Fruit fly (Drosophila melanogaster) whole organism, embryonic: ENCODE results near the gene CG11999.

Experiments
- Bteb2 ChIP-seq: fragments of 200-800 bp; sonication (Bioruptor generic); optimal IDR thresholded peaks from 2 replicates; lab custom pipeline; 2016; ENCODE audit warnings: missing biosample characterization, missing genetic modification characterization
- C15 ChIP-seq: fragments of 200-800 bp; sonication (Bioruptor generic); IDR thresholded peaks from 3 replicates; pipeline ENCODE4 v1.3.6; 2022; ENCODE audit warnings: missing biosample characterization, missing genetic modification characterization
- CG10147 ChIP-seq: fragments of 200-800 bp; sonication (Bioruptor generic); optimal IDR thresholded peaks from 2 replicates; lab custom pipeline; 2019; ENCODE audit warnings: missing biosample characterization, mild to moderate bottlenecking, missing genetic modification characterization, moderate library complexity
- CG10267 ChIP-seq: fragments of 200-800 bp; sonication (Bioruptor generic); optimal IDR thresholded peaks from 2 replicates; lab custom pipeline; 2018; ENCODE audit warnings: missing biosample characterization, mild to moderate bottlenecking, missing genetic modification characterization, moderate library complexity
- CG10366 ChIP-seq: fragments of 200-800 bp; sonication (Bioruptor generic); IDR thresholded peaks from 2 replicates; pipeline ENCODE4 v1.3.6; 2022; ENCODE audit warnings: missing biosample characterization, missing genetic modification characterization
- CG10462 ChIP-seq: fragments of 200-800 bp; sonication (Bioruptor generic); optimal IDR thresholded peaks from 2 replicates; lab custom pipeline; 2016; ENCODE audit warnings: missing biosample characterization, missing genetic modification characterization
- CG10979 ChIP-seq: fragments of 200-800 bp; sonication (Bioruptor generic); optimal IDR thresholded peaks from 2 replicates; lab custom pipeline; 2018; ENCODE audit warnings: missing biosample characterization, mild to moderate bottlenecking, missing genetic modification characterization, moderate library complexity
- CG12744 ChIP-seq: fragments of 200-800 bp; sonication (Bioruptor generic); optimal IDR thresholded peaks from 2 replicates; lab custom pipeline; 2016; ENCODE audit warnings: missing biosample characterization, missing genetic modification characterization
- CG17359 ChIP-seq: fragments of 200-800 bp; sonication (Bioruptor generic); optimal IDR thresholded peaks from 3 replicates; lab custom pipeline; 2018; ENCODE audit warnings: missing biosample characterization, mild to moderate bottlenecking, missing genetic modification characterization, moderate library complexity
- CG17912 ChIP-seq: fragments of 200-800 bp; sonication (Bioruptor generic); optimal IDR thresholded peaks from 2 replicates; lab custom pipeline; 2018; ENCODE audit warnings: missing biosample characterization, mild to moderate bottlenecking, missing genetic modification characterization
- CG2120 ChIP-seq: fragments of 200-800 bp; sonication (Bioruptor generic); optimal IDR thresholded peaks from 3 replicates; lab custom pipeline; 2016; ENCODE audit warnings: missing biosample characterization, missing genetic modification characterization
- CG2199 ChIP-seq: fragments of 200-800 bp; sonication (Bioruptor generic); IDR thresholded peaks from 3 replicates; pipeline ENCODE4 v1.3.6; 2022; ENCODE audit warnings: missing biosample characterization, missing genetic modification characterization
- CG2712 ChIP-seq: fragments of 200-800 bp; optimal IDR thresholded peaks from 3 replicates; lab custom pipeline; 2019; ENCODE audit warnings: missing biosample characterization, mild to moderate bottlenecking, missing genetic modification characterization, moderate library complexity
- CG3163 ChIP-seq: fragments of 200-800 bp; sonication (Bioruptor generic); optimal IDR thresholded peaks from 3 replicates; lab custom pipeline; 2016; ENCODE audit warnings: missing biosample characterization, missing genetic modification characterization
- CG3407 ChIP-seq: fragments of 200-800 bp; sonication (Bioruptor generic); optimal IDR thresholded peaks from 2 replicates; lab custom pipeline; 2018; ENCODE audit warnings: missing biosample characterization, mild to moderate bottlenecking, missing genetic modification characterization
- CG4424 ChIP-seq: fragments of 200-800 bp; sonication (Bioruptor generic); optimal IDR thresholded peaks from 3 replicates; lab custom pipeline; 2016; ENCODE audit warnings: missing biosample characterization, missing genetic modification characterization
- CG4617 ChIP-seq: fragments of 200-800 bp; sonication (Bioruptor generic); optimal IDR thresholded peaks from 3 replicates; lab custom pipeline; 2016; ENCODE audit warnings: missing biosample characterization, missing genetic modification characterization, borderline replicate concordance
- CG7928 ChIP-seq: fragments of 200-800 bp; sonication (Bioruptor generic); optimal IDR thresholded peaks from 2 replicates; lab custom pipeline; 2017; ENCODE audit warnings: missing biosample characterization, mild to moderate bottlenecking, missing genetic modification characterization
- CG8359 ChIP-seq: fragments of 200-800 bp; sonication (Bioruptor generic); optimal IDR thresholded peaks from 2 replicates; lab custom pipeline; 2017; ENCODE audit warnings: missing biosample characterization, mild to moderate bottlenecking, missing genetic modification characterization, borderline replicate concordance
- CG9215 ChIP-seq: fragments of 200-800 bp; sonication (Bioruptor generic); IDR thresholded peaks from 2 replicates; pipeline ENCODE4 v1.3.6; 2022; ENCODE audit warnings: missing biosample characterization, missing genetic modification characterization
- D19B ChIP-seq: fragments of 200-800 bp; sonication (Bioruptor generic); optimal IDR thresholded peaks from 2 replicates; lab custom pipeline; 2017; ENCODE audit warnings: missing biosample characterization, mild to moderate bottlenecking, missing genetic modification characterization
- HmgD ChIP-seq: fragments of 200-800 bp; sonication (Bioruptor generic); optimal IDR thresholded peaks from 3 replicates; lab custom pipeline; 2016; ENCODE audit warnings: missing biosample characterization, missing genetic modification characterization
- Hmx ChIP-seq: fragments of 200-800 bp; sonication (Bioruptor generic); optimal IDR thresholded peaks from 2 replicates; lab custom pipeline; 2016; ENCODE audit warnings: missing biosample characterization, missing genetic modification characterization
- Oli ChIP-seq: fragments of 200-800 bp; sonication (Bioruptor generic); optimal IDR thresholded peaks from 2 replicates; lab custom pipeline; 2018; ENCODE audit warnings: missing biosample characterization, mild to moderate bottlenecking, missing genetic modification characterization, moderate library complexity
- Optix ChIP-seq: fragments of 200-800 bp; sonication (Bioruptor generic); IDR thresholded peaks from 3 replicates; pipeline ENCODE4 v1.3.6; 2022; ENCODE audit warnings: missing biosample characterization, missing genetic modification characterization
- PHDP ChIP-seq: fragments of 200-800 bp; sonication (Bioruptor generic); optimal IDR thresholded peaks from 3 replicates; lab custom pipeline; 2018; ENCODE audit warnings: missing biosample characterization, mild to moderate bottlenecking, missing genetic modification characterization, moderate library complexity
- Ravus ChIP-seq: fragments of 200-800 bp; sonication (Bioruptor generic); IDR thresholded peaks from 2 replicates; pipeline ENCODE4 v1.3.6; 2022; ENCODE audit warnings: missing biosample characterization, missing genetic modification characterization
- ab ChIP-seq: fragments of 200-800 bp; sonication (Bioruptor generic); optimal IDR thresholded peaks from 2 replicates; lab custom pipeline; 2016; ENCODE audit warnings: missing biosample characterization, missing genetic modification characterization
- ap ChIP-seq: fragments of 200-800 bp; sonication (Bioruptor generic); IDR thresholded peaks from 2 replicates; pipeline ENCODE4 v1.3.6; 2022; ENCODE audit warnings: missing biosample characterization, missing genetic modification characterization
- bsh ChIP-seq, 2 experiments: fragments of 200-800 bp; sonication (Bioruptor generic); optimal IDR thresholded peaks; 2 replicates each; lab custom pipeline; 2017 to 2018; ENCODE audit warnings: mild to moderate bottlenecking in 2 of 2, missing biosample characterization in 2 of 2, missing genetic modification characterization in 2 of 2, moderate library complexity in 1 of 2
- dimm ChIP-seq: fragments of 200-800 bp; sonication (Bioruptor generic); IDR thresholded peaks from 2 replicates; pipeline ENCODE4 v1.3.6; 2022; ENCODE audit warnings: missing biosample characterization, missing genetic modification characterization
- dysf ChIP-seq: fragments of 200-800 bp; sonication (Bioruptor generic); IDR thresholded peaks from 3 replicates; pipeline ENCODE4 v1.3.6; 2022; ENCODE audit warnings: missing biosample characterization, missing genetic modification characterization
- gce ChIP-seq: fragments of 200-800 bp; sonication (Bioruptor generic); IDR thresholded peaks from 3 replicates; pipeline ENCODE4 v1.3.6; 2022; ENCODE audit warnings: missing biosample characterization, missing genetic modification characterization
- gem ChIP-seq: fragments of 200-800 bp; sonication (Bioruptor generic); optimal IDR thresholded peaks from 2 replicates; lab custom pipeline; 2019; ENCODE audit warnings: missing biosample characterization, mild to moderate bottlenecking, missing genetic modification characterization, moderate library complexity
- gsb-n ChIP-seq: fragments of 200-800 bp; sonication (Bioruptor generic); optimal IDR thresholded peaks from 3 replicates; lab custom pipeline; 2018; ENCODE audit warnings: missing biosample characterization, mild to moderate bottlenecking, missing genetic modification characterization
- insv ChIP-seq, 2 experiments: fragments of 200-800 bp; sonication (Bioruptor generic); optimal IDR thresholded peaks; 3 replicates each; lab custom pipeline; 2016 to 2018; ENCODE audit warnings: missing biosample characterization in 2 of 2, missing genetic modification characterization in 2 of 2
- inv ChIP-seq: fragments of 200-800 bp; sonication (Bioruptor generic); IDR thresholded peaks from 2 replicates; pipeline ENCODE4 v1.3.6; 2022; ENCODE audit warnings: missing biosample characterization, missing genetic modification characterization; ENCODE audit not compliant: partially characterized antibody
- jigr1 ChIP-seq: fragments of 200-800 bp; sonication (Bioruptor generic); IDR thresholded peaks from 3 replicates; pipeline ENCODE4 v1.3.6; 2022; ENCODE audit warnings: missing biosample characterization, missing genetic modification characterization
- nmo ChIP-seq: fragments of 200-800 bp; sonication (Bioruptor generic); optimal IDR thresholded peaks from 2 replicates; lab custom pipeline; 2018; ENCODE audit warnings: missing biosample characterization, mild to moderate bottlenecking, missing genetic modification characterization, moderate library complexity
- pnt ChIP-seq: fragments of 200-800 bp; sonication (Bioruptor generic); optimal IDR thresholded peaks from 3 replicates; lab custom pipeline; 2016; ENCODE audit warnings: missing biosample characterization, missing genetic modification characterization
- scrt ChIP-seq: fragments of 200-800 bp; sonication (Bioruptor generic); optimal IDR thresholded peaks from 2 replicates; lab custom pipeline; 2018; ENCODE audit warnings: missing biosample characterization, mild to moderate bottlenecking, missing genetic modification characterization, moderate library complexity
- sima ChIP-seq: fragments of 200-800 bp; sonication (Bioruptor generic); optimal IDR thresholded peaks from 2 replicates; lab custom pipeline; 2016; ENCODE audit warnings: missing biosample characterization, missing genetic modification characterization
- stwl ChIP-seq: fragments of 200-800 bp; sonication (Bioruptor generic); optimal IDR thresholded peaks from 3 replicates; lab custom pipeline; 2018; ENCODE audit warnings: missing biosample characterization, mild to moderate bottlenecking, missing genetic modification characterization, moderate library complexity
- trh ChIP-seq: fragments of 200-800 bp; sonication (Bioruptor generic); optimal IDR thresholded peaks from 2 replicates; lab custom pipeline; 2016; ENCODE audit warnings: missing biosample characterization, missing genetic modification characterization
- ttk ChIP-seq: fragments of 200-800 bp; sonication (Bioruptor generic); IDR thresholded peaks from 2 replicates; pipeline ENCODE4 v2.1.2; 2022; ENCODE audit warnings: missing biosample characterization, missing genetic modification characterization
- vfl ChIP-seq: fragments of 200-800 bp; sonication (Bioruptor generic); optimal IDR thresholded peaks from 2 replicates; lab custom pipeline; 2016; ENCODE audit warnings: missing biosample characterization, missing genetic modification characterization
- wdn ChIP-seq: fragments of 200-800 bp; sonication (Bioruptor generic); IDR thresholded peaks from 2 replicates; pipeline ENCODE4 v1.3.6; 2022; ENCODE audit warnings: missing biosample characterization, missing genetic modification characterization
- wek ChIP-seq: fragments of 200-800 bp; sonication (Bioruptor generic); optimal IDR thresholded peaks from 3 replicates; lab custom pipeline; 2018; ENCODE audit warnings: missing biosample characterization, mild to moderate bottlenecking, missing genetic modification characterization, moderate library complexity
- wor ChIP-seq: fragments of 200-800 bp; sonication (Bioruptor generic); IDR thresholded peaks from 2 replicates; pipeline ENCODE4 v1.3.6; 2022; ENCODE audit warnings: missing biosample characterization, missing genetic modification characterization

CG11999 gene

dm6 chr3R:5361681-5362319 lies 7.3 kb upstream of the CG11999 start (continued):
- TF ChIP-seq bsh (GFP tag; optimal IDR thresholded peaks at IDR 0.05; lab: Kevin White, UChicago) (peak; percentile 87 to 90), gce (GFP tag; lab: Robert Waterston, UW) (peak; percentile 81; the same call in 2 of the 3 replicates), ap (GFP tag; lab: Robert Waterston, UW) (peak; percentile 80), CG12744 (GFP tag; lab: Kevin White, UChicago) (peak; percentile 61), CG10267 (tag; lab: Kevin White, UChicago) (peak; percentile 66), CG17912 (GFP tag; lab: Kevin White, UChicago) (no peak), wdn (GFP tag; lab: Robert Waterston, UW) (peak; percentile 72), sima (GFP tag; lab: Kevin White, UChicago) (peak; percentile 30), scrt (GFP tag; lab: Kevin White, UChicago) (no peak), CG10979 (tag; lab: Kevin White, UChicago) (peak; percentile 77), nmo (GFP tag; lab: Kevin White, UChicago) (peak; percentile 81), wek (peak; percentile 28), inv (GFP tag; lab: Robert Waterston, UW) (no peak), dysf (peak; percentile 91), PHDP (tag; lab: Kevin White, UChicago) (peak; percentile 79), CG3163 (GFP tag; lab: Kevin White, UChicago) (peak; percentile 73), Hmx (GFP tag; lab: Kevin White, UChicago) (no peak), CG2199 (GFP tag; lab: Robert Waterston, UW) (0 out of 3 replicates have a peak, but pooled peaks have one; percentile 60), trh (GFP tag; lab: Kevin White, UChicago) (no peak), HmgD (peak; percentile 25), CG17359 (tag; lab: Kevin White, UChicago) (peak; percentile 90), D19B (GFP tag; lab: Kevin White, UChicago) (peak; percentile 57), C15 (GFP tag; lab: Robert Waterston, UW) (peak; percentile 72; the same call in 1 of the 3 replicates), CG2120 (GFP tag; lab: Kevin White, UChicago) (peak; percentile 91), CG9215 (peak; percentile 61; the same call in 1 of the 2 replicates), Ravus (GFP tag; lab: Robert Waterston, UW) (peak; percentile 50; the same call in 1 of the 2 replicates), Oli (peak; percentile 85), CG2712 (peak; percentile 87), insv (GFP tag; optimal IDR thresholded peaks at IDR 0.05; lab: Kevin White, UChicago) (no peak), CG4617 (GFP tag; lab: Kevin White, UChicago) (peak; percentile 37), ttk (GFP tag; lab: Robert Waterston, UW) (peak; percentile 76), CG4424 (peak; percentile 83), wor (GFP tag; lab: Robert Waterston, UW) (peak; percentile 42; the same call in 1 of the 2 replicates), Optix (GFP tag; lab: Robert Waterston, UW) (peak; percentile 83; the same call in 2 of the 3 replicates), CG10462 (GFP tag; lab: Kevin White, UChicago) (peak; percentile 60), jigr1 (peak; percentile 31; the same call in 1 of the 3 replicates), dimm (peak; percentile 61; the same call in 1 of the 2 replicates), gsb-n (tag; lab: Kevin White, UChicago) (peak; percentile 56), CG7928 (peak; percentile 31), Bteb2 (GFP tag; lab: Kevin White, UChicago) (peak; percentile 83), CG3407 (GFP tag; lab: Kevin White, UChicago) (peak; percentile 58), pnt (GFP tag; lab: Kevin White, UChicago) (peak; percentile 90), gem (peak; percentile 88), vfl (GFP tag; lab: Kevin White, UChicago) (peak; percentile 50), CG10147 (peak; percentile 82), stwl (no peak), CG8359 (GFP tag; lab: Kevin White, UChicago) (peak; percentile 38), CG10366 (peak; percentile 85), ab (GFP tag; lab: Kevin White, UChicago) (peak; percentile 61)
